Fruit fly (Drosophila melanogaster): ENCODE measurements around the gene CG15715.

Gene CG15715

DNA sequence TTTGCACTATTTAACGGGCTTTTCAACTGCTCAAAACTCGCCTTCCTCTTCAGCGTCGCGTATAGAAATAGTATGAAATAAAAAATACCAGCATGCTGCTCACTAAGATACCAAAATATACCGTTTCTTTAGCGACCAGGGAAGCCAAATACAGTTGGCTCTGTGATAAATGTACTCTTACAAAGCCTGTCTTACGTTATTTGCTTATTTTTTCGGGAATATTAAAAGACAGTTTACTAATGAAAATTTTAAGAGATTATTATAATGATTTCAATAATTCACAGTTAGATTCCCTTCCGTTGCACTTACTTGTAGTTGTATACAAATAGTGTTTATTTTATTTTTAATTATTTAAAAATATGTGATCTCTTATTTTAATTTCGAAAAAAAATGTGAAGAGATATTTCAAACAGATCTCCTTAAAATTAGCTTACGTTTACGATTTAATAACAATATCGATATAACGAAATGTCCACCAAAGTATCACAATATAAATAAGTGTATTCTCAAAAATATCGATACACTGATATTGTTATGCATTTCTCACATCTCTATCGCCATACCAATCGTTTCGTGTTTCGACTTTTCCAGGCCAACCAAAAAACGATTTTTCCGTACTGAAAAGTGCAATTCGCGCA is 10.8 kb downstream of the CG15715 start, which contains the start of the genes DCP2 and dbo (continued):
- TF ChIP-seq CG4854 (GFP tag; optimal IDR thresholded peaks at IDR 0.05) (peak; percentile 3), dati (GFP tag; IDR thresholded peaks at IDR 0.05) (no peak), CG6791 (GFP tag; IDR thresholded peaks at IDR 0.05; ENCODE audit: partially characterized antibody) (peak; percentile 82), CG1647 (GFP tag; optimal IDR thresholded peaks at IDR 0.05) (no peak), Ets65A (GFP tag) (peak; percentile 92), HLHmδ (GFP tag; optimal IDR thresholded peaks at IDR 0.05) (no peak), CG11696 (GFP tag; IDR thresholded peaks at IDR 0.05) (0 out of 2 replicates have a peak, but pooled peaks have one; percentile 17), CG12104 (GFP tag; optimal IDR thresholded peaks at IDR 0.05) (peak; percentile 58), so (GFP tag; IDR thresholded peaks at IDR 0.05) (0 out of 3 replicates have a peak, but pooled peaks have one; percentile 27), zen2 (GFP tag; IDR thresholded peaks at IDR 0.05; ENCODE audit: partially characterized antibody) (no peak; the same call in 1 of the 3 replicates), CG1024 (GFP tag; IDR thresholded peaks at IDR 0.05) (0 out of 2 replicates have a peak, but pooled peaks have one; percentile 0), abd-A (tag; optimal IDR thresholded peaks at IDR 0.05) (no peak), CG9609 (GFP tag; optimal IDR thresholded peaks at IDR 0.05) (no peak), Doc3 (GFP tag; IDR thresholded peaks at IDR 0.05; ENCODE audit: partially characterized antibody) (peak; percentile 82), lov (optimal IDR thresholded peaks at IDR 0.05) (no peak), lov (GFP tag; IDR thresholded peaks at IDR 0.05) (no peak), D19A (tag; optimal IDR thresholded peaks at IDR 0.05) (peak; percentile 39), CG7987 (GFP tag; optimal IDR thresholded peaks at IDR 0.05) (no peak), sug (tag; optimal IDR thresholded peaks at IDR 0.05) (peak; percentile 72), CG16813 (GFP tag; IDR thresholded peaks at IDR 0.05; ENCODE audit: partially characterized antibody) (peak; percentile 88), CG8478 (optimal IDR thresholded peaks at IDR 0.05) (no peak), mam (GFP tag; optimal IDR thresholded peaks at IDR 0.05) (peak; percentile 53), ci (GFP tag; IDR thresholded peaks at IDR 0.05) (peak; percentile 75), cato (GFP tag; optimal IDR thresholded peaks at IDR 0.05; ENCODE audit: borderline replicate concordance) (peak; percentile 19), pan (optimal IDR thresholded peaks at IDR 0.05) (no peak), pan (GFP tag; optimal IDR thresholded peaks at IDR 0.05 in 1 of 2, IDR thresholded peaks at IDR 0.05 in 1 of 2) (peak in 1 of 2 experiments; percentile 53), CG10147 (GFP tag; optimal IDR thresholded peaks at IDR 0.05) (peak; percentile 12), CG7372 (GFP tag; IDR thresholded peaks at IDR 0.05) (peak; percentile 63), CG17612 (GFP tag; IDR thresholded peaks at IDR 0.05) (no peak), Oaz (GFP tag; IDR thresholded peaks at IDR 0.05) (peak; percentile 27; the same call in 1 of the 2 replicates), gem (tag; optimal IDR thresholded peaks at IDR 0.05) (peak; percentile 82), HLH3B (GFP tag; IDR thresholded peaks at IDR 0.05) (peak; percentile 40; the same call in 1 of the 2 replicates), CG6175 (GFP tag; IDR thresholded peaks at IDR 0.05) (0 out of 3 replicates have a peak, but pooled peaks have one; percentile 66), phol (tag; optimal IDR thresholded peaks at IDR 0.05) (peak; percentile 49), CG11398 (GFP tag; optimal IDR thresholded peaks at IDR 0.05) (no peak), chinmo (GFP tag; IDR thresholded peaks at IDR 0.05; ENCODE audit: partially characterized antibody) (0 out of 4 replicates have a peak, but pooled peaks have one; percentile 56), BEAF-32 (GFP tag; optimal IDR thresholded peaks at IDR 0.05) (peak; percentile 87), Sox100B (GFP tag; optimal IDR thresholded peaks at IDR 0.05) (peak; percentile 73), CG8281 (tag; optimal IDR thresholded peaks at IDR 0.05) (no peak), Hr51 (GFP tag; optimal IDR thresholded peaks at IDR 0.05) (peak; percentile 12 to 74), MESR4 (GFP tag; optimal IDR thresholded peaks at IDR 0.05) (no peak), CG11723 (GFP tag; optimal IDR thresholded peaks at IDR 0.05) (peak; percentile 34), peb (GFP tag; IDR thresholded peaks at IDR 0.05) (no peak), Nf-YA (GFP tag; IDR thresholded peaks at IDR 0.05) (no peak; the same call in 1 of the 2 replicates), Side (GFP tag; optimal IDR thresholded peaks at IDR 0.05) (no peak), CG4424 (GFP tag; optimal IDR thresholded peaks at IDR 0.05) (peak; percentile 63), CG1603 (tag; optimal IDR thresholded peaks at IDR 0.05) (peak; percentile 26), CG34224 (GFP tag; IDR thresholded peaks at IDR 0.05; ENCODE audit: partially characterized antibody) (peak; percentile 82), danr (GFP tag; IDR thresholded peaks at IDR 0.05) (no peak)

Measured in whole organism, embryonic.